Worm (Caenorhabditis elegans) whole organism, mixed stage, embryonic: ENCODE measurements around the gene ZK856.16.

Experiments used
- ces-1 ChIP-seq: fragments of 150-350 bp; optimal IDR thresholded peaks from 2 replicates; lab custom pipeline; 2014; ENCODE audit warnings: missing biosample characterization, missing genetic modification reagents, missing genetic modification characterization
- cnd-1 ChIP-seq: fragments of 200-800 bp; sonication (Bioruptor generic); optimal IDR thresholded peaks from 2 replicates; lab custom pipeline; 2018; ENCODE audit warnings: mild to moderate bottlenecking, missing genetic modification characterization, missing compliant biosample characterization
- elt-1 ChIP-seq: sonication (generic microtip); optimal IDR thresholded peaks from 2 replicates; lab custom pipeline; 2017; ENCODE audit warnings: missing genetic modification characterization, mild to moderate bottlenecking, missing compliant biosample characterization, antibody characterized with exemption, moderate library complexity, borderline replicate concordance; ENCODE audit not compliant: insufficient read depth
- lin-13 ChIP-seq: fragments of 150-350 bp; optimal IDR thresholded peaks from 2 replicates; lab custom pipeline; 2014; ENCODE audit warnings: missing biosample characterization, missing genetic modification characterization
- nhr-12 ChIP-seq: fragments of 150-350 bp; optimal IDR thresholded peaks from 2 replicates; lab custom pipeline; 2014; ENCODE audit warnings: missing biosample characterization, missing genetic modification characterization
- nhr-28 ChIP-seq: fragments of 150-350 bp; optimal IDR thresholded peaks from 2 replicates; lab custom pipeline; 2014; ENCODE audit warnings: missing biosample characterization, missing genetic modification characterization
- snpc-4 ChIP-seq: fragments of 150-350 bp; optimal IDR thresholded peaks from 2 replicates; lab custom pipeline; 2014; ENCODE audit warnings: missing biosample characterization, missing genetic modification characterization
- unc-39 ChIP-seq: fragments of 150-350 bp; optimal IDR thresholded peaks from 2 replicates; lab custom pipeline; 2014; ENCODE audit warnings: missing biosample characterization, missing genetic modification characterization
- unc-62 ChIP-seq: fragments of 150-350 bp; optimal IDR thresholded peaks from 2 replicates; lab custom pipeline; 2014; ENCODE audit warnings: missing biosample characterization, missing genetic modification reagents, missing genetic modification characterization
- ztf-11 ChIP-seq: fragments of 150-350 bp; optimal IDR thresholded peaks from 2 replicates; lab custom pipeline; 2014; ENCODE audit warnings: missing biosample characterization, missing genetic modification characterization

ce11 chrV:10168870-10169269 is 36.5 kb downstream of the ZK856.16 start:
- no peak for TF ChIP-seq cnd-1 (tag; lab: Kevin White, UChicago)
- TF ChIP-seq ztf-11 (tag; lab: Kevin White, UChicago): no peak
- TF ChIP-seq ces-1 (GFP tag; lab: Kevin White, UChicago): no peak
- TF ChIP-seq elt-1 (tag; lab: Kevin White, UChicago): no peak
- TF ChIP-seq nhr-28: no peak
- TF ChIP-seq unc-62 (GFP tag; lab: Kevin White, UChicago): no peak
- TF ChIP-seq lin-13 (tag; lab: Kevin White, UChicago): no peak
- TF ChIP-seq unc-39: no peak
- TF ChIP-seq snpc-4 (tag; lab: Kevin White, UChicago): no peak
- no peak for TF ChIP-seq nhr-12 (tag; lab: Kevin White, UChicago)
